Fruit fly (Drosophila melanogaster): ENCODE results near the gene PIG-H.

Gene PIG-H

DNA sequence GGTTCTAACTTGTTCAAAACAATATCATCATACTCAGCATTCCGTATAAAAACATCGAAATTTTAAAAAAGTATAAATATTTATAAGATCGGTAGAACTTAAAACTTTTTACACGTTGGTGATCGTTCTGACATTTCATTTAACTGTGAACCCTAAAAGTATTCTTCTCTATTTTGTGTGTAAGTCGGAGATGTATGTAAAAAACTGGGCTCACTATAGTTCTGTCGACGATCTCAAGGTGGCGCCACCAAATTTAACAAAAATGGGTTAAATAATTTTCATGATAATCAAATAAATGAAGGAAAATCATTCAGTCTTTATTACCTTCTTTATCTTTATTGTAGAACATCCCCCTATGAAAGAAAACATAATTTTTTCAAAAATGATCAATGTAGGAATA is 18.2 kb upstream of the PIG-H start (continued):
- TF ChIP-seq gem (tag; optimal IDR thresholded peaks at IDR 0.05) (no peak), Atf6 (GFP tag; IDR thresholded peaks at IDR 0.05) (no peak), CG2199 (GFP tag; IDR thresholded peaks at IDR 0.05) (peak; percentile 90), amos (GFP tag; IDR thresholded peaks at IDR 0.05; ENCODE audit: partially characterized antibody) (peak; percentile 65), pita (GFP tag; optimal IDR thresholded peaks at IDR 0.05) (peak; percentile 2), dimm (GFP tag; IDR thresholded peaks at IDR 0.05) (no peak), CG14860 (GFP tag; IDR thresholded peaks at IDR 0.05; ENCODE audit: partially characterized antibody) (no peak), Bgb (GFP tag; IDR thresholded peaks at IDR 0.05; ENCODE audit: partially characterized antibody) (peak; percentile 63), CG16813 (GFP tag; IDR thresholded peaks at IDR 0.05; ENCODE audit: partially characterized antibody) (0 out of 3 replicates have a peak, but pooled peaks have one; percentile 35), Xrp1 (GFP tag; IDR thresholded peaks at IDR 0.05) (no peak), eyg (GFP tag; optimal IDR thresholded peaks at IDR 0.05) (no peak), trem (tag; optimal IDR thresholded peaks at IDR 0.05) (peak; percentile 15), stwl (tag; optimal IDR thresholded peaks at IDR 0.05) (peak; percentile 47)

DNA sequence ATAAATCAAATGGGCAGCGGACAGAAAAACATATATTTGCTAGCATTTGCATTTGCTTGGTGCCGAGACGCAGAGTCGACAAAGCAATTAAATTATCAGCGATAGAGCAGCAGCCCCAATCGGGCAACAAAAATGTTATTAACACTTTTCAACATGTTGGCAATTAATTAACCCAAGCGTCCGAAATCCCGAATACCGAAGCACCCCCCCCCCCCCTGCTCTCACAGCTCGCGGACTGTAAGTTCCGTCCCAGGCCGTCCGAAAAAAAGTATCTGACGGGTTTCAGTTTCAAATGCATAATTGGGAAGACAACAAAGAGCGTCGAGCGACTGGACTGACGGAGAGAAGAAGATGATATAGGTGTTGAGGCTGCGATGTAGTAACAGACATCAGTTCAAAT is 9.4 kb upstream of the PIG-H start:
- peak; percentile 72 for TF ChIP-seq CG12769 (tag; optimal IDR thresholded peaks at IDR 0.05)
- TF ChIP-seq chinmo (GFP tag; IDR thresholded peaks at IDR 0.05; ENCODE audit: partially characterized antibody) = 0 out of 4 replicates have a peak, but pooled peaks have one; percentile 6
- TF ChIP-seq crol (GFP tag; IDR thresholded peaks at IDR 0.05) = 0 out of 2 replicates have a peak, but pooled peaks have one; percentile 29
- peak; percentile 67 for TF ChIP-seq sd (tag; optimal IDR thresholded peaks at IDR 0.05)
- TF ChIP-seq Awh (GFP tag; IDR thresholded peaks at IDR 0.05) = peak; percentile 58
- TF ChIP-seq hth (optimal IDR thresholded peaks at IDR 0.05) = no peak
- TF ChIP-seq Fer1 (GFP tag; optimal IDR thresholded peaks at IDR 0.05) = no peak
- TF ChIP-seq sens (GFP tag) = peak; percentile 23

DNA sequence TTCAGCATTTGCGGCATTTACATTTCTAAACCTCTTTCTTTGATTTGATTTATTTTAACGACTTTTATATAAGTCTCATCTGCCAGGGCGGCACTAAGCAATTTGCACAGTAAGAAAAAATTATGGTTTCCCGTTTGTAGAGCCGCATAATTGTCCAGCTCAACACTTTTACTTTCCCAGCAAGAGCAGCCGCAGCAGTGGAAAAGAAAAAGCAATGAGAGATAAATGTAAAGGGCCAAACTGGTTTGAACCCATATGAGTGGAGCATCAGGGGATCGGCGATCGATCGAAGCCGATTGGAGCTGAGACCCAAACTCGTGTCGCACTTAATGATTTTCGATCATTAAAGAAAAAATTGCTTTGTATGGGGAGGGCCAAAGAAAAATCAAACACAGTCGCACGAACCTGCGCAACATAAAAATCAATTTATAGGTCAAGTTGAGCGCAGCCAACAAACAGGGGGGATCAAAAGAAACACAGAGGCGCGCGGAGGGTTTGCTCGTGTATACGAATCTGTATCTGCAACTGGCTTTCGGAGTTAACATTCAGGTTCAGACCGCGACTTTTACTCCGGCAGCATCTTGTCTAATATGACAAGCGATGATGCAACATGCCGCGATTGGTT is 8.7 kb upstream of the PIG-H start:
- TF ChIP-seq abd-A (tag; optimal IDR thresholded peaks at IDR 0.05) (peak; percentile 64), B-H1 (GFP tag; IDR thresholded peaks at IDR 0.05) (no peak), ase (GFP tag; IDR thresholded peaks at IDR 0.05) (no peak), pan (optimal IDR thresholded peaks at IDR 0.05) (no peak), pan (GFP tag; optimal IDR thresholded peaks at IDR 0.05 in 1 of 2, IDR thresholded peaks at IDR 0.05 in 1 of 2) (no peak), CG10147 (GFP tag; optimal IDR thresholded peaks at IDR 0.05) (no peak), H2.0 (GFP tag; IDR thresholded peaks at IDR 0.05) (no peak), sqz (GFP tag; optimal IDR thresholded peaks at IDR 0.05) (peak; percentile 41), CG18619 (GFP tag; optimal IDR thresholded peaks at IDR 0.05) (no peak), CG10543 (GFP tag; optimal IDR thresholded peaks at IDR 0.05) (peak; percentile 6), gcm2 (GFP tag; optimal IDR thresholded peaks at IDR 0.05) (no peak), HLH3B (GFP tag; IDR thresholded peaks at IDR 0.05) (no peak), oc (tag; optimal IDR thresholded peaks at IDR 0.05) (peak; percentile 72), CG7745 (tag; optimal IDR thresholded peaks at IDR 0.05) (no peak), Lhr (GFP tag; optimal IDR thresholded peaks at IDR 0.05) (no peak), CG12769 (tag; optimal IDR thresholded peaks at IDR 0.05) (peak; percentile 73), Pdp1 (GFP tag; optimal IDR thresholded peaks at IDR 0.05) (peak in 1 of 2 experiments; percentile 45), jigr1 (GFP tag; IDR thresholded peaks at IDR 0.05) (no peak), lbe (GFP tag; optimal IDR thresholded peaks at IDR 0.05) (no peak), pzg (GFP tag; optimal IDR thresholded peaks at IDR 0.05) (no peak), Ada2b (GFP tag; IDR thresholded peaks at IDR 0.05) (no peak), yki (optimal IDR thresholded peaks at IDR 0.05) (no peak), CG17612 (GFP tag; IDR thresholded peaks at IDR 0.05) (no peak), bbx (GFP tag; IDR thresholded peaks at IDR 0.05; ENCODE audit: partially characterized antibody) (no peak), grn (GFP tag; optimal IDR thresholded peaks at IDR 0.05) (peak; percentile 18), her (GFP tag; optimal IDR thresholded peaks at IDR 0.05) (no peak), CG10431 (GFP tag; optimal IDR thresholded peaks at IDR 0.05) (no peak), kni (GFP tag; optimal IDR thresholded peaks at IDR 0.05) (peak; percentile 62), Lim3 (GFP tag; IDR thresholded peaks at IDR 0.05) (no peak)

Measured in whole organism, embryonic.